Worm (Caenorhabditis elegans) whole organism, young adult: ENCODE data around the gene T23D5.8.

Experiments used
- B0261.1 ChIP-seq: sonication (generic microtip); optimal IDR thresholded peaks from 2 replicates; lab custom pipeline; 2016; ENCODE audit warnings: mild to moderate bottlenecking, missing genetic modification characterization, moderate library complexity, missing compliant biosample characterization
- F33H1.4 ChIP-seq: fragments of 200-800 bp; sonication (Bioruptor generic); IDR thresholded peaks from 2 replicates; pipeline ENCODE4 v1.3.6; 2022; ENCODE audit warnings: missing genetic modification reagents, missing genetic modification characterization, missing compliant biosample characterization
- F37B4.10 ChIP-seq: fragments of 200-800 bp; sonication (Bioruptor generic); IDR thresholded peaks from 2 replicates; pipeline ENCODE4 v1.3.6; 2022; ENCODE audit warnings: missing genetic modification characterization, missing compliant biosample characterization
- F55B11.4 ChIP-seq: sonication (generic microtip); optimal IDR thresholded peaks from 2 replicates; lab custom pipeline; 2016; ENCODE audit warnings: missing compliant biosample characterization, missing genetic modification characterization, borderline replicate concordance; ENCODE audit not compliant: insufficient read depth
- F57C9.4 ChIP-seq: sonication (generic microtip); optimal IDR thresholded peaks from 2 replicates; lab custom pipeline; 2017; ENCODE audit warnings: mild to moderate bottlenecking, missing genetic modification characterization, missing compliant biosample characterization
- K11D2.4 ChIP-seq: fragments of 200-800 bp; sonication (Bioruptor generic); IDR thresholded peaks from 2 replicates; pipeline ENCODE4 v1.3.6; 2022; ENCODE audit warnings: missing genetic modification reagents, missing genetic modification characterization, missing compliant biosample characterization
- K12H6.12 ChIP-seq: fragments of 200-800 bp; sonication (Bioruptor generic); optimal IDR thresholded peaks from 2 replicates; lab custom pipeline; 2018; ENCODE audit warnings: mild to moderate bottlenecking, missing genetic modification characterization, missing compliant biosample characterization
- T26A5.8 ChIP-seq: sonication (generic microtip); optimal IDR thresholded peaks from 2 replicates; lab custom pipeline; 2016; ENCODE audit warnings: missing genetic modification characterization, missing compliant biosample characterization
- Y53F4B.3 ChIP-seq: fragments of 200-800 bp; sonication (Bioruptor generic); IDR thresholded peaks from 2 replicates; pipeline ENCODE4 v1.3.6; 2022; ENCODE audit warnings: missing genetic modification reagents, missing genetic modification characterization, missing compliant biosample characterization
- Y95B8A.8 ChIP-seq: fragments of 200-800 bp; sonication (Bioruptor generic); IDR thresholded peaks from 2 replicates; pipeline ENCODE4 v1.3.6; 2022; ENCODE audit warnings: missing genetic modification reagents, missing genetic modification characterization, missing compliant biosample characterization
- ama-1 ChIP-seq, 3 experiments: fragments of 150-350 bp in 1 of 3; sonication (generic microtip) in 2 of 3; optimal IDR thresholded peaks; 2 replicates each; lab custom pipeline; 2014 to 2018; ENCODE audit warnings: missing biosample characterization in 2 of 3, missing genetic modification characterization in 2 of 3, missing genetic modification reagents in 2 of 3
- bed-1 ChIP-seq: fragments of 200-800 bp; sonication (Bioruptor generic); IDR thresholded peaks from 2 replicates; pipeline ENCODE4 v1.3.6; 2022; ENCODE audit warnings: missing genetic modification reagents, missing genetic modification characterization, missing compliant biosample characterization
- ccch-3 ChIP-seq: fragments of 200-800 bp; sonication (Bioruptor generic); optimal IDR thresholded peaks from 2 replicates; lab custom pipeline; 2018; ENCODE audit warnings: mild to moderate bottlenecking, missing genetic modification characterization, missing compliant biosample characterization
- ceh-58 ChIP-seq: fragments of 200-800 bp; sonication (Bioruptor generic); IDR thresholded peaks from 2 replicates; pipeline ENCODE4 v1.3.6; 2022; ENCODE audit warnings: missing genetic modification characterization, missing compliant biosample characterization
- ceh-91 ChIP-seq: fragments of 200-800 bp; sonication (Bioruptor generic); IDR thresholded peaks from 2 replicates; pipeline ENCODE4 v1.3.6; 2022; ENCODE audit warnings: missing genetic modification reagents, missing genetic modification characterization, missing compliant biosample characterization
- die-1 ChIP-seq: sonication (generic microtip); optimal IDR thresholded peaks from 2 replicates; lab custom pipeline; 2016; ENCODE audit warnings: missing genotype, mild to moderate bottlenecking, missing genetic modification characterization, missing compliant biosample characterization
- dox-1 ChIP-seq: fragments of 200-800 bp; sonication (Bioruptor generic); IDR thresholded peaks from 2 replicates; pipeline ENCODE4 v1.3.6; 2022; ENCODE audit warnings: missing genetic modification reagents, missing genetic modification characterization, missing compliant biosample characterization
- egl-44 ChIP-seq: fragments of 200-800 bp; sonication (Bioruptor generic); IDR thresholded peaks from 2 replicates; pipeline ENCODE4 v1.3.6; 2022; ENCODE audit warnings: missing genetic modification reagents, missing genetic modification characterization, missing compliant biosample characterization
- fkh-3 ChIP-seq: sonication (generic microtip); optimal IDR thresholded peaks from 2 replicates; lab custom pipeline; 2016; ENCODE audit warnings: mild to moderate bottlenecking, missing genetic modification characterization, missing compliant biosample characterization
- hlh-26 ChIP-seq: fragments of 200-800 bp; sonication (Bioruptor generic); conservative IDR thresholded peaks from 2 replicates; pipeline ENCODE4 v1.3.6; 2022; ENCODE audit warnings: missing genetic modification reagents, missing genetic modification characterization, missing compliant biosample characterization
- hrde-1 ChIP-seq: sonication (generic microtip); optimal IDR thresholded peaks from 2 replicates; lab custom pipeline; 2016; ENCODE audit warnings: missing genetic modification characterization, mild to moderate bottlenecking, missing compliant biosample characterization, moderate library complexity, missing genotype, missing genetic modification reagents, borderline replicate concordance
- let-526 ChIP-seq: fragments of 200-800 bp; sonication (Bioruptor generic); IDR thresholded peaks from 2 replicates; pipeline ENCODE4 v1.3.6; 2022; ENCODE audit warnings: missing genetic modification reagents, missing genetic modification characterization, missing compliant biosample characterization
- lin-26 ChIP-seq: fragments of 200-800 bp; sonication (Bioruptor generic); IDR thresholded peaks from 2 replicates; pipeline ENCODE4 v1.3.6; 2022; ENCODE audit warnings: missing genetic modification reagents, missing genetic modification characterization, missing compliant biosample characterization
- lin-40 ChIP-seq: sonication (generic microtip); optimal IDR thresholded peaks from 2 replicates; lab custom pipeline; 2016; ENCODE audit warnings: missing genetic modification characterization, mild to moderate bottlenecking, missing compliant biosample characterization, missing genotype, missing genetic modification reagents
- lin-54 ChIP-seq: fragments of 200-800 bp; sonication (Bioruptor generic); optimal IDR thresholded peaks from 2 replicates; lab custom pipeline; 2018; ENCODE audit warnings: mild to moderate bottlenecking, missing genetic modification characterization, missing compliant biosample characterization
- lir-1 ChIP-seq: fragments of 200-800 bp; sonication (Bioruptor generic); conservative IDR thresholded peaks from 2 replicates; pipeline ENCODE4 v1.3.6; 2022; ENCODE audit warnings: missing genetic modification reagents, missing genetic modification characterization, missing compliant biosample characterization
- lsl-1 ChIP-seq: fragments of 200-800 bp; sonication (Bioruptor generic); optimal IDR thresholded peaks from 2 replicates; lab custom pipeline; 2018; ENCODE audit warnings: mild to moderate bottlenecking, missing genetic modification characterization, moderate library complexity, missing compliant biosample characterization
- madf-10 ChIP-seq: sonication (generic microtip); optimal IDR thresholded peaks from 2 replicates; lab custom pipeline; 2016; ENCODE audit warnings: mild to moderate bottlenecking, missing genetic modification characterization, missing compliant biosample characterization
- madf-6 ChIP-seq: fragments of 200-800 bp; sonication (Bioruptor generic); IDR thresholded peaks from 2 replicates; pipeline ENCODE4 v1.3.6; 2022; ENCODE audit warnings: missing genetic modification reagents, missing genetic modification characterization, missing compliant biosample characterization
- mcd-1 ChIP-seq: fragments of 200-800 bp; sonication (Bioruptor generic); IDR thresholded peaks from 2 replicates; pipeline ENCODE4 v1.3.6; 2022; ENCODE audit warnings: missing genetic modification reagents, missing genetic modification characterization, missing compliant biosample characterization
- nfya-1 ChIP-seq: sonication (generic microtip); optimal IDR thresholded peaks from 2 replicates; lab custom pipeline; 2017; ENCODE audit warnings: antibody characterized with exemption, missing compliant biosample characterization, missing genetic modification characterization, borderline replicate concordance; ENCODE audit not compliant: insufficient read depth
- nfya-2 ChIP-seq: fragments of 200-800 bp; sonication (Bioruptor generic); IDR thresholded peaks from 2 replicates; pipeline ENCODE4 v1.3.6; 2022; ENCODE audit warnings: missing genetic modification reagents, missing genetic modification characterization, missing compliant biosample characterization
- nhr-27 ChIP-seq: fragments of 200-800 bp; sonication (Bioruptor generic); optimal IDR thresholded peaks from 2 replicates; lab custom pipeline; 2018; ENCODE audit warnings: mild to moderate bottlenecking, missing genetic modification characterization, moderate library complexity, missing compliant biosample characterization
- pbrm-1 ChIP-seq: fragments of 200-800 bp; sonication (Bioruptor generic); IDR thresholded peaks from 2 replicates; pipeline ENCODE4 v1.3.6; 2022; ENCODE audit warnings: missing genetic modification reagents, missing genetic modification characterization, missing compliant biosample characterization
- rcor-1 ChIP-seq: fragments of 200-800 bp; sonication (Bioruptor generic); IDR thresholded peaks from 2 replicates; pipeline ENCODE4 v1.3.6; 2022; ENCODE audit warnings: missing genetic modification reagents, missing genetic modification characterization, missing compliant biosample characterization
- rpc-1 ChIP-seq, 2 experiments: fragments of 150-350 bp in 1 of 2; sonication (generic microtip) in 1 of 2; optimal IDR thresholded peaks; 2 replicates each; lab custom pipeline; 2014 to 2018; ENCODE audit warnings: missing biosample characterization in 1 of 2, missing genetic modification characterization in 1 of 2, missing genetic modification reagents in 1 of 2, missing genotype in 1 of 2
- somi-1 ChIP-seq: fragments of 200-800 bp; sonication (Bioruptor generic); optimal IDR thresholded peaks from 2 replicates; lab custom pipeline; 2018; ENCODE audit warnings: mild to moderate bottlenecking, missing genetic modification characterization, missing compliant biosample characterization
- tbp1 ChIP-seq: fragments of 200-800 bp; sonication (Bioruptor generic); optimal IDR thresholded peaks from 2 replicates; lab custom pipeline; 2018; ENCODE audit warnings: mild to moderate bottlenecking, missing genetic modification characterization, missing compliant biosample characterization
- xnd-1 ChIP-seq: sonication (generic microtip); optimal IDR thresholded peaks from 2 replicates; lab custom pipeline; 2016; ENCODE audit warnings: missing genotype, missing genetic modification reagents, missing genetic modification characterization, missing compliant biosample characterization
- ztf-22 ChIP-seq: fragments of 200-800 bp; sonication (Bioruptor generic); optimal IDR thresholded peaks from 2 replicates; lab custom pipeline; 2018; ENCODE audit warnings: mild to moderate bottlenecking, missing genetic modification characterization, moderate library complexity, missing compliant biosample characterization
- ztf-6 ChIP-seq: fragments of 200-800 bp; sonication (Bioruptor generic); IDR thresholded peaks from 2 replicates; pipeline ENCODE4 v1.3.6; 2022; ENCODE audit warnings: missing genetic modification reagents, missing genetic modification characterization, missing compliant biosample characterization

The T23D5.8 gene

ce11 chrV:15719570-15719969 lies 28.7 kb downstream of the T23D5.8 start, which contains the start of gene Y6E2A.7 (continued):
- TF ChIP-seq fkh-3 (tag; lab: Kevin White, UChicago) (no peak), nfya-2 (GFP tag; lab: Robert Waterston, UW) (no peak), hrde-1 (tag; lab: Kevin White, UChicago) (no peak), ztf-22 (GFP tag; lab: Kevin White, UChicago) (no peak), F55B11.4 (tag; lab: Kevin White, UChicago) (no peak), lin-26 (GFP tag; lab: Robert Waterston, UW) (no peak)

- TF ChIP-seq nfya-1 (tag; lab: Kevin White, UChicago) (no peak), nhr-27 (no peak), rpc-1 (optimal IDR thresholded peaks at IDR 0.05; lab: Kevin White, UChicago) (no peak), rpc-1 (tag; optimal IDR thresholded peaks at IDR 0.05; lab: Kevin White, UChicago) (no peak), F37B4.10 (GFP tag; lab: Robert Waterston, UW) (no peak), hrde-1 (tag; lab: Kevin White, UChicago) (no peak), die-1 (tag; lab: Kevin White, UChicago) (no peak), B0261.1 (tag; lab: Kevin White, UChicago) (no peak), F57C9.4 (tag; lab: Kevin White, UChicago) (no peak), Y53F4B.3 (GFP tag; lab: Robert Waterston, UW) (no peak), somi-1 (GFP tag; lab: Kevin White, UChicago) (no peak), egl-44 (no peak)
Measured at ce11 chrV:15718562-15718961, 29.7 kb downstream of the T23D5.8 start, which contains the start of gene Y6E2A.5. Gene Y6E2A.5 (minus strand): TSS chrV:15718662.

- TF ChIP-seq pbrm-1 (no peak), K12H6.12 (tag; lab: Kevin White, UChicago) (no peak), lsl-1 (GFP tag; lab: Kevin White, UChicago) (no peak), lin-54 (GFP tag; lab: Kevin White, UChicago) (no peak), K11D2.4 (no peak), ztf-6 (GFP tag; lab: Robert Waterston, UW) (no peak)
Measured at ce11 chrV:15716679-15717078, 31.6 kb downstream of the T23D5.8 start, which contains the start of gene Y6E2A.4. Gene Y6E2A.4 (minus strand): TSS chrV:15716779.

ce11 chrV:15715636-15716035 lies 32.6 kb downstream of the T23D5.8 start:
- TF ChIP-seq madf-10 (tag; lab: Kevin White, UChicago) = no peak
- no peak for TF ChIP-seq lin-54 (GFP tag; lab: Kevin White, UChicago)
- no peak for TF ChIP-seq ama-1 (optimal IDR thresholded peaks at IDR 0.05; lab: Kevin White, UChicago)
- no peak for TF ChIP-seq ama-1 (GFP tag; optimal IDR thresholded peaks at IDR 0.05; lab: Kevin White, UChicago)
- TF ChIP-seq lin-40 (tag; lab: Kevin White, UChicago) = no peak
- TF ChIP-seq nfya-2 (GFP tag; lab: Robert Waterston, UW) = no peak
- TF ChIP-seq hlh-26 = no peak
- no peak for TF ChIP-seq rcor-1 (GFP tag; lab: Robert Waterston, UW)
- TF ChIP-seq F33H1.4 (GFP tag; lab: Robert Waterston, UW) = no peak

ce11 chrV:15712385-15712784 lies 35.9 kb downstream of the T23D5.8 start:
- TF ChIP-seq ceh-91 (GFP tag; lab: Robert Waterston, UW) = no peak
- TF ChIP-seq madf-6 (GFP tag; lab: Robert Waterston, UW) = no peak
- TF ChIP-seq tbp1 (GFP tag; lab: Kevin White, UChicago) = no peak
- no peak for TF ChIP-seq mcd-1 (GFP tag; lab: Robert Waterston, UW)
- TF ChIP-seq die-1 (tag; lab: Kevin White, UChicago) = no peak
- no peak for TF ChIP-seq let-526 (GFP tag; lab: Robert Waterston, UW)
- no peak for TF ChIP-seq rpc-1 (optimal IDR thresholded peaks at IDR 0.05; lab: Kevin White, UChicago)
- TF ChIP-seq rpc-1 (tag; optimal IDR thresholded peaks at IDR 0.05; lab: Kevin White, UChicago) = no peak
- no peak for TF ChIP-seq K11D2.4
- no peak for TF ChIP-seq dox-1 (GFP tag; lab: Robert Waterston, UW)
- TF ChIP-seq bed-1 (GFP tag; lab: Robert Waterston, UW) = no peak
- no peak for TF ChIP-seq Y95B8A.8 (GFP tag; lab: Robert Waterston, UW)
- no peak for TF ChIP-seq T26A5.8 (tag; lab: Kevin White, UChicago)
- no peak for TF ChIP-seq xnd-1
- no peak for TF ChIP-seq lir-1 (GFP tag; lab: Robert Waterston, UW)
- no peak for TF ChIP-seq madf-10 (tag; lab: Kevin White, UChicago)
- TF ChIP-seq ceh-58 (GFP tag; lab: Robert Waterston, UW) = no peak
- TF ChIP-seq ccch-3 = no peak
- TF ChIP-seq, all 124 proteins: peak for 0
